Fruit fly (Drosophila melanogaster) whole organism, embryonic: ENCODE data around the gene CG13096.

ENCODE experiments used
- Bteb2 ChIP-seq: fragments of 200-800 bp; sonication (Bioruptor generic); optimal IDR thresholded peaks from 2 replicates; lab custom pipeline; 2016; ENCODE audit warnings: missing biosample characterization, missing genetic modification characterization
- CG10366 ChIP-seq: fragments of 200-800 bp; sonication (Bioruptor generic); IDR thresholded peaks from 2 replicates; pipeline ENCODE4 v1.3.6; 2022; ENCODE audit warnings: missing biosample characterization, missing genetic modification characterization
- CG11696 ChIP-seq: fragments of 200-800 bp; sonication (Bioruptor generic); IDR thresholded peaks from 2 replicates; pipeline ENCODE4 v1.3.6; 2022; ENCODE audit warnings: missing biosample characterization, missing genetic modification characterization
- CG12236 ChIP-seq: fragments of 200-800 bp; sonication (Bioruptor generic); optimal IDR thresholded peaks from 2 replicates; lab custom pipeline; 2016; ENCODE audit warnings: missing biosample characterization, missing genetic modification characterization
- CG13123 ChIP-seq: fragments of 200-800 bp; sonication (Bioruptor generic); optimal IDR thresholded peaks from 2 replicates; lab custom pipeline; 2016; ENCODE audit warnings: missing biosample characterization, missing genetic modification characterization
- CG15073 ChIP-seq: fragments of 200-800 bp; sonication (Bioruptor generic); optimal IDR thresholded peaks from 2 replicates; lab custom pipeline; 2016; ENCODE audit warnings: missing biosample characterization, missing genetic modification characterization
- CG1529 ChIP-seq: fragments of 200-800 bp; sonication (Bioruptor generic); optimal IDR thresholded peaks from 3 replicates; lab custom pipeline; 2018; ENCODE audit warnings: missing biosample characterization, missing genetic modification characterization
- CG15479 ChIP-seq: fragments of 200-800 bp; sonication (Bioruptor generic); optimal IDR thresholded peaks from 3 replicates; lab custom pipeline; 2019; ENCODE audit warnings: missing biosample characterization, mild to moderate bottlenecking, missing genetic modification characterization, moderate library complexity
- CG30403 ChIP-seq: fragments of 200-800 bp; sonication (Bioruptor generic); optimal IDR thresholded peaks from 3 replicates; lab custom pipeline; 2016; ENCODE audit warnings: missing biosample characterization, missing genetic modification characterization
- CG34422 ChIP-seq: fragments of 200-800 bp; sonication (Bioruptor generic); IDR thresholded peaks from 3 replicates; pipeline ENCODE4 v1.3.6; 2022; ENCODE audit warnings: missing biosample characterization, missing genetic modification characterization
- CG4730 ChIP-seq: fragments of 200-800 bp; sonication (Bioruptor generic); IDR thresholded peaks from 2 replicates; pipeline ENCODE4 v1.3.6; 2022; ENCODE audit warnings: missing biosample characterization, missing genetic modification characterization
- CG4854 ChIP-seq: fragments of 200-800 bp; sonication (Bioruptor generic); optimal IDR thresholded peaks from 2 replicates; lab custom pipeline; 2016; ENCODE audit warnings: missing biosample characterization, missing genetic modification characterization, inconsistent platforms
- CG5180 ChIP-seq: fragments of 200-800 bp; sonication (Bioruptor generic); optimal IDR thresholded peaks from 3 replicates; lab custom pipeline; 2017; ENCODE audit warnings: missing biosample characterization, missing genetic modification characterization, mild to moderate bottlenecking, moderate library complexity, missing genetic modification reagents
- CG5245 ChIP-seq: fragments of 200-800 bp; sonication (Bioruptor generic); optimal IDR thresholded peaks from 3 replicates; lab custom pipeline; 2016; ENCODE audit warnings: missing biosample characterization, missing genetic modification characterization
- CG5953 ChIP-seq: fragments of 200-800 bp; sonication (Bioruptor generic); IDR thresholded peaks from 2 replicates; pipeline ENCODE4 v1.3.6; 2022; ENCODE audit warnings: missing biosample characterization, missing genetic modification characterization
- CG8089 ChIP-seq: fragments of 200-800 bp; sonication (Bioruptor generic); optimal IDR thresholded peaks from 3 replicates; lab custom pipeline; 2016; ENCODE audit warnings: missing biosample characterization, missing genetic modification characterization
- CG8924 ChIP-seq: fragments of 200-800 bp; optimal IDR thresholded peaks from 3 replicates; lab custom pipeline; 2019; ENCODE audit warnings: missing biosample characterization, mild to moderate bottlenecking, missing genetic modification characterization, moderate library complexity
- D19A ChIP-seq: fragments of 200-800 bp; optimal IDR thresholded peaks from 3 replicates; lab custom pipeline; 2019; ENCODE audit warnings: missing biosample characterization, mild to moderate bottlenecking, missing genetic modification characterization, moderate library complexity
- D19B ChIP-seq: fragments of 200-800 bp; sonication (Bioruptor generic); optimal IDR thresholded peaks from 2 replicates; lab custom pipeline; 2017; ENCODE audit warnings: missing biosample characterization, mild to moderate bottlenecking, missing genetic modification characterization
- E2f2 ChIP-seq: fragments of 200-800 bp; sonication (Bioruptor generic); IDR thresholded peaks from 2 replicates; pipeline ENCODE4 v1.3.6; 2022; ENCODE audit warnings: missing biosample characterization, missing genetic modification characterization
- Fer2 ChIP-seq: fragments of 200-800 bp; sonication (Bioruptor generic); optimal IDR thresholded peaks from 2 replicates; lab custom pipeline; 2018; ENCODE audit warnings: missing biosample characterization, mild to moderate bottlenecking, missing genetic modification characterization, moderate library complexity
- Hr3 ChIP-seq: fragments of 200-800 bp; sonication (Bioruptor generic); optimal IDR thresholded peaks from 3 replicates; lab custom pipeline; 2016; ENCODE audit warnings: missing biosample characterization, missing genetic modification characterization
- Lhr ChIP-seq: fragments of 200-800 bp; sonication (Bioruptor generic); optimal IDR thresholded peaks from 3 replicates; lab custom pipeline; 2017; ENCODE audit warnings: mild to moderate bottlenecking, missing biosample characterization, missing genetic modification reagents, missing genetic modification characterization
- Max ChIP-seq: fragments of 200-800 bp; sonication (Bioruptor generic); optimal IDR thresholded peaks from 2 replicates; lab custom pipeline; 2016; ENCODE audit warnings: missing biosample characterization, mild to moderate bottlenecking, missing genetic modification characterization
- Med ChIP-seq: fragments of 200-800 bp; sonication (Bioruptor generic); peaks from one replicate; lab custom pipeline; 2016; ENCODE audit warnings: missing biosample characterization, missing genetic modification characterization, mild to moderate bottlenecking, inconsistent platforms, moderate library complexity
- Mes4 ChIP-seq: fragments of 200-800 bp; sonication (Bioruptor generic); optimal IDR thresholded peaks from 2 replicates; lab custom pipeline; 2016; ENCODE audit warnings: missing biosample characterization, missing genetic modification characterization
- Pdp1 ChIP-seq, 2 experiments: fragments of 200-800 bp; sonication (Bioruptor generic); optimal IDR thresholded peaks; 3 replicates each; lab custom pipeline; 2016; ENCODE audit warnings: missing biosample characterization in 2 of 2, missing genetic modification characterization in 2 of 2, mild to moderate bottlenecking in 1 of 2, moderate library complexity in 1 of 2
- Rfx ChIP-seq: fragments of 200-800 bp; sonication (Bioruptor generic); IDR thresholded peaks from 2 replicates; pipeline ENCODE4 v1.3.6; 2022; ENCODE audit warnings: missing biosample characterization, missing genetic modification characterization
- Xrp1 ChIP-seq: fragments of 200-800 bp; sonication (Bioruptor generic); IDR thresholded peaks from 2 replicates; pipeline ENCODE4 v1.3.6; 2022; ENCODE audit warnings: missing biosample characterization, missing genetic modification characterization
- YL-1 ChIP-seq: fragments of 200-800 bp; sonication (Bioruptor generic); optimal IDR thresholded peaks from 3 replicates; lab custom pipeline; 2017; ENCODE audit warnings: missing biosample characterization, mild to moderate bottlenecking, missing genetic modification characterization
- abd-A ChIP-seq: fragments of 200-800 bp; sonication (Bioruptor generic); optimal IDR thresholded peaks from 3 replicates; lab custom pipeline; 2019; ENCODE audit warnings: missing biosample characterization, mild to moderate bottlenecking, missing genetic modification characterization, moderate library complexity
- bigmax ChIP-seq: fragments of 200-800 bp; sonication (Bioruptor generic); optimal IDR thresholded peaks from 2 replicates; lab custom pipeline; 2018; ENCODE audit warnings: missing biosample characterization, mild to moderate bottlenecking, missing genetic modification characterization
- ci ChIP-seq: fragments of 200-800 bp; sonication (Bioruptor generic); IDR thresholded peaks from 3 replicates; pipeline ENCODE4 v1.3.6; 2022; ENCODE audit warnings: missing biosample characterization, missing genetic modification characterization
- croc ChIP-seq: fragments of 200-800 bp; sonication (Bioruptor generic); conservative IDR thresholded peaks from 3 replicates; pipeline ENCODE4 v1.3.6; 2022; ENCODE audit warnings: missing biosample characterization, missing genetic modification characterization
- dysf ChIP-seq: fragments of 200-800 bp; sonication (Bioruptor generic); IDR thresholded peaks from 3 replicates; pipeline ENCODE4 v1.3.6; 2022; ENCODE audit warnings: missing biosample characterization, missing genetic modification characterization
- gcm ChIP-seq: fragments of 200-800 bp; sonication (Bioruptor generic); optimal IDR thresholded peaks from 2 replicates; lab custom pipeline; 2019; ENCODE audit warnings: missing biosample characterization, mild to moderate bottlenecking, missing genetic modification characterization, moderate library complexity
- grau ChIP-seq: fragments of 200-800 bp; optimal IDR thresholded peaks from 3 replicates; lab custom pipeline; 2019; ENCODE audit warnings: missing biosample characterization, mild to moderate bottlenecking, missing genetic modification characterization, moderate library complexity
- jumu ChIP-seq: fragments of 200-800 bp; sonication (Bioruptor generic); optimal IDR thresholded peaks from 3 replicates; lab custom pipeline; 2016; ENCODE audit warnings: missing biosample characterization, missing genetic modification characterization
- nom ChIP-seq: fragments of 200-800 bp; sonication (Bioruptor generic); optimal IDR thresholded peaks from 2 replicates; lab custom pipeline; 2017; ENCODE audit warnings: missing biosample characterization, missing genetic modification characterization, mild to moderate bottlenecking, moderate library complexity, missing genetic modification reagents
- otp ChIP-seq: fragments of 200-800 bp; sonication (Bioruptor generic); IDR thresholded peaks from 3 replicates; pipeline ENCODE4, ENCODE4 v1.3.6; 2022; ENCODE audit warnings: missing biosample characterization, missing genetic modification characterization
- pb ChIP-seq: fragments of 200-800 bp; sonication (Bioruptor generic); optimal IDR thresholded peaks from 3 replicates; lab custom pipeline; 2016; ENCODE audit warnings: missing biosample characterization, missing genetic modification characterization
- ranshi ChIP-seq: fragments of 200-800 bp; sonication (Bioruptor generic); IDR thresholded peaks from 2 replicates; pipeline ENCODE4 v1.3.6; 2022; ENCODE audit warnings: missing biosample characterization, missing genetic modification characterization
- seq ChIP-seq: fragments of 200-800 bp; sonication (Bioruptor generic); IDR thresholded peaks from 2 replicates; pipeline ENCODE4 v1.3.6; 2022; ENCODE audit warnings: missing biosample characterization, missing genetic modification characterization
- slou ChIP-seq: fragments of 200-800 bp; sonication (Bioruptor generic); optimal IDR thresholded peaks from 3 replicates; lab custom pipeline; 2016; ENCODE audit warnings: missing biosample characterization, missing genetic modification characterization
- sqz ChIP-seq: fragments of 200-800 bp; sonication (Bioruptor generic); optimal IDR thresholded peaks from 3 replicates; lab custom pipeline; 2018; ENCODE audit warnings: missing biosample characterization, mild to moderate bottlenecking, missing genetic modification characterization
- z ChIP-seq: fragments of 200-800 bp; sonication (Bioruptor generic); IDR thresholded peaks from 3 replicates; pipeline ENCODE4 v1.3.6; 2022; ENCODE audit warnings: missing biosample characterization, missing genetic modification characterization
- zf30C ChIP-seq: fragments of 200-800 bp; sonication (Bioruptor generic); optimal IDR thresholded peaks from 3 replicates; lab custom pipeline; 2018; ENCODE audit warnings: missing biosample characterization, mild to moderate bottlenecking, missing genetic modification characterization

CG13096 gene

dm6 chr2L:8468929-8469681 is 42.6 kb downstream of the CG13096 start:
- no peak for TF ChIP-seq slou (GFP tag; lab: Kevin White, UChicago)
- no peak for TF ChIP-seq Lhr (GFP tag; lab: Kevin White, UChicago)
- no peak for TF ChIP-seq CG10366
- no peak for TF ChIP-seq jumu
- peak; percentile 35 for TF ChIP-seq Med (GFP tag; lab: Kevin White, UChicago)
- TF ChIP-seq ci (GFP tag; lab: Robert Waterston, UW), result no peak
- TF ChIP-seq z (GFP tag; lab: Robert Waterston, UW), result no peak
- no peak for TF ChIP-seq CG8924 (tag; lab: Kevin White, UChicago)

dm6 chr2L:8466643-8467042 is 45.0 kb downstream of the CG13096 start, which contains the start of gene dachs:
Gene dachs (plus strand): TSS chr2L:8466817.
- TF ChIP-seq CG15479 (GFP tag; lab: Kevin White, UChicago) (no peak), CG5180 (peak; percentile 95), otp (no peak), grau (tag; lab: Kevin White, UChicago) (peak; percentile 28), Hr3 (GFP tag; lab: Kevin White, UChicago) (no peak), gcm (GFP tag; lab: Kevin White, UChicago) (no peak)

- TF ChIP-seq Bteb2 (peak; percentile 72), sqz (GFP tag; lab: Kevin White, UChicago) (peak; percentile 22), CG4730 (GFP tag; lab: Robert Waterston, UW) (no peak), YL-1 (GFP tag; lab: Kevin White, UChicago) (peak; percentile 78), CG8089 (GFP tag; lab: Kevin White, UChicago) (peak; percentile 35), seq (peak; percentile 38; the same call in 1 of the 2 replicates), bigmax (GFP tag; lab: Kevin White, UChicago) (no peak), CG30403 (GFP tag; lab: Kevin White, UChicago) (peak; percentile 74), zf30C (no peak), CG12236 (GFP tag; lab: Kevin White, UChicago) (peak; percentile 43), Rfx (GFP tag; lab: Robert Waterston, UW) (peak; percentile 77), CG5245 (peak; percentile 23), CG5953 (peak; percentile 18; the same call in 1 of the 2 replicates), Xrp1 (peak; percentile 74), abd-A (tag; lab: Kevin White, UChicago) (no peak), Mes4 (GFP tag; lab: Kevin White, UChicago) (peak; percentile 7), Fer2 (tag; lab: Kevin White, UChicago) (peak; percentile 24), ranshi (GFP tag; lab: Robert Waterston, UW) (peak; percentile 59), Pdp1 (GFP tag; optimal IDR thresholded peaks at IDR 0.05; lab: Kevin White, UChicago) (peak; percentile 61 to 66), CG1529 (GFP tag; lab: Kevin White, UChicago) (peak; percentile 37), dysf (peak; percentile 64; the same call in 2 of the 3 replicates), CG11696 (peak; percentile 39; the same call in 1 of the 2 replicates), CG15073 (GFP tag; lab: Kevin White, UChicago) (no peak), CG13123 (peak; percentile 55), CG34422 (GFP tag; lab: Robert Waterston, UW) (peak; percentile 29; the same call in 1 of the 3 replicates), croc (GFP tag; lab: Robert Waterston, UW) (no peak), D19A (tag; lab: Kevin White, UChicago) (peak; percentile 67), E2f2 (GFP tag; lab: Robert Waterston, UW) (peak; percentile 61), D19B (GFP tag; lab: Kevin White, UChicago) (peak; percentile 53), nom (GFP tag; lab: Kevin White, UChicago) (no peak), CG4854 (GFP tag; lab: Kevin White, UChicago) (peak; percentile 42), Max (GFP tag; lab: Kevin White, UChicago) (peak; percentile 84), pb (GFP tag; lab: Kevin White, UChicago) (peak; percentile 51), CG8924 (tag; lab: Kevin White, UChicago) (peak; percentile 66)
Observed at dm6 chr2L:8464107-8464582, 47.5 kb downstream of the CG13096 start, which contains the start of gene prg. Gene prg (plus strand): TSS chr2L:8464488.
